Worm (Caenorhabditis elegans): ENCODE measurements around the gene Y60C6A.2.

The Y60C6A.2 gene

ce11 chrV:4801943-4802342 is 16.7 kb upstream of the Y60C6A.2 start:
- TF ChIP-seq pqm-1 (tag; optimal IDR thresholded peaks at IDR 0.05) (no peak), egl-43 (GFP tag; IDR thresholded peaks at IDR 0.05) (peak; percentile 73; the same call in 1 of the 2 replicates), snpc-1.2 (GFP tag; IDR thresholded peaks at IDR 0.05) (peak; percentile 30; the same call in 1 of the 2 replicates), set-16 (GFP tag; IDR thresholded peaks at IDR 0.05) (peak; percentile 67), pha-4 (GFP tag; IDR thresholded peaks at IDR 0.05) (no peak), pha-4 (tag; optimal IDR thresholded peaks at IDR 0.05) (no peak)

ce11 chrV:4800794-4801193 is 15.6 kb upstream of the Y60C6A.2 start, which contains the start of gene R02F11.1:
Gene R02F11.1 (plus strand): TSS chrV:4801094.
- TF ChIP-seq vab-7 (GFP tag; IDR thresholded peaks at IDR 0.05) (no peak), set-16 (GFP tag; IDR thresholded peaks at IDR 0.05) (0 out of 2 replicates have a peak, but pooled peaks have one; percentile 11)

ce11 chrV:4794308-4794707 is 9.1 kb upstream of the Y60C6A.2 start, which contains the start of gene R02F11.2:
Gene R02F11.2 (plus strand): TSS chrV:4794599.
- TF ChIP-seq spr-3 (GFP tag; optimal IDR thresholded peaks at IDR 0.05) (no peak), hmg-1.1 (GFP tag; IDR thresholded peaks at IDR 0.05) (no peak), mxl-2 (GFP tag; conservative IDR thresholded peaks at IDR 0.05) (no peak), nhr-76 (tag; optimal IDR thresholded peaks at IDR 0.05) (no peak), madf-5 (GFP tag; IDR thresholded peaks at IDR 0.05) (no peak), snpc-1.2 (GFP tag; IDR thresholded peaks at IDR 0.05) (no peak), zag-1 (tag; optimal IDR thresholded peaks at IDR 0.05) (no peak), nhr-11 (tag; optimal IDR thresholded peaks at IDR 0.05) (peak; percentile 60), dmd-9 (GFP tag; IDR thresholded peaks at IDR 0.05) (no peak)

ce11 chrV:4791569-4791968 is 6.3 kb upstream of the Y60C6A.2 start, which contains the start of gene R02F11.11:
Gene R02F11.11 (plus strand): TSS chrV:4791869.
- TF ChIP-seq F10B5.3 (tag; optimal IDR thresholded peaks at IDR 0.05) (no peak), pha-4 (GFP tag; IDR thresholded peaks at IDR 0.05) (no peak), pha-4 (tag; optimal IDR thresholded peaks at IDR 0.05) (no peak), egl-27 (tag; optimal IDR thresholded peaks at IDR 0.05) (no peak), snpc-1.2 (GFP tag; IDR thresholded peaks at IDR 0.05) (no peak), zfp-3 (GFP tag; conservative IDR thresholded peaks at IDR 0.05) (no peak), T20F7.1 (GFP tag; optimal IDR thresholded peaks at IDR 0.05) (no peak), ztf-11 (tag; optimal IDR thresholded peaks at IDR 0.05) (no peak), skn-1 (tag; optimal IDR thresholded peaks at IDR 0.05) (no peak), tra-1 (GFP tag; IDR thresholded peaks at IDR 0.05) (no peak), hmg-1.1 (GFP tag; IDR thresholded peaks at IDR 0.05) (no peak), mes-2 (tag; optimal IDR thresholded peaks at IDR 0.05; ENCODE audit: poor library complexity, severe bottlenecking) (no peak), pqm-1 (tag; optimal IDR thresholded peaks at IDR 0.05) (no peak), dve-1 (tag; optimal IDR thresholded peaks at IDR 0.05; ENCODE audit: insufficient read depth) (no peak), mxl-3 (GFP tag; optimal IDR thresholded peaks at IDR 0.05) (no peak), tag-97 (GFP tag; IDR thresholded peaks at IDR 0.05) (no peak), set-16 (GFP tag; IDR thresholded peaks at IDR 0.05) (no peak)

ce11 chrV:4790368-4790767 is 5.1 kb upstream of the Y60C6A.2 start, which contains the start of gene R02F11.12:
Gene R02F11.12 (plus strand): TSS chrV:4790668.
- no peak for TF ChIP-seq F49E8.2 (tag; optimal IDR thresholded peaks at IDR 0.05; ENCODE audit: borderline replicate concordance)
- no peak for TF ChIP-seq nhr-11 (tag; optimal IDR thresholded peaks at IDR 0.05)
- TF ChIP-seq F44E2.7 (GFP tag; IDR thresholded peaks at IDR 0.05): no peak
- no peak for TF ChIP-seq lin-29 (GFP tag; IDR thresholded peaks at IDR 0.05)
- TF ChIP-seq daf-8 (GFP tag; IDR thresholded peaks at IDR 0.05): no peak
- TF ChIP-seq unc-39 (tag; optimal IDR thresholded peaks at IDR 0.05): no peak
- no peak for TF ChIP-seq egl-43 (GFP tag; IDR thresholded peaks at IDR 0.05)
- no peak for TF ChIP-seq ceh-82 (tag; optimal IDR thresholded peaks at IDR 0.05)
- TF ChIP-seq unc-130 (GFP tag; optimal IDR thresholded peaks at IDR 0.05): no peak
- TF ChIP-seq fos-1 (tag; optimal IDR thresholded peaks at IDR 0.05): no peak
- TF ChIP-seq ceh-20 (GFP tag; IDR thresholded peaks at IDR 0.05): no peak
- TF ChIP-seq F10B5.3 (tag; optimal IDR thresholded peaks at IDR 0.05): no peak
- TF ChIP-seq ama-1 (optimal IDR thresholded peaks at IDR 0.05): no peak
